Fruit fly (Drosophila melanogaster) S2 (cell line): ENCODE data around the gene NPF.

ENCODE experiments used
- CG8478 ChIP-seq: fragments of >200 bp; optimal IDR thresholded peaks from 2 replicates; lab custom pipeline; 2018
- CTCF ChIP-seq, 2 experiments: fragments of >200 bp; optimal IDR thresholded peaks; 2 replicates each; lab custom pipeline; 2018

dm6 chr3R:16624371-16624749 is 15.3 kb downstream of the NPF start, which contains the start of gene Ccdc114:
- TF ChIP-seq CG8478 (lab: Kevin White, UChicago), result no peak
- no peak for TF ChIP-seq CTCF (optimal IDR thresholded peaks at IDR 0.05; lab: Kevin White, UChicago)
